Worm (Caenorhabditis elegans) whole organism, L1 larva: ENCODE results near the gene T09A5.14.

ENCODE experiments used
- egl-27 ChIP-seq, 2 experiments: fragments of 150-350 bp in 1 of 2; sonication (generic microtip); optimal IDR thresholded peaks; 3 replicates each; lab custom pipeline; 2017 to 2018; ENCODE audit warnings: missing biosample characterization in 2 of 2, missing genetic modification characterization in 2 of 2, missing genetic modification reagents in 2 of 2
- jun-1 ChIP-seq: fragments of 150-350 bp; optimal IDR thresholded peaks from 2 replicates; lab custom pipeline; 2014; ENCODE audit warnings: missing biosample characterization, missing genetic modification reagents, missing genetic modification characterization
- mep-1 ChIP-seq: fragments of 150-350 bp; optimal IDR thresholded peaks from 2 replicates; lab custom pipeline; 2014; ENCODE audit warnings: missing biosample characterization, missing genetic modification characterization
- nhr-12 ChIP-seq: sonication (generic microtip); optimal IDR thresholded peaks from 2 replicates; lab custom pipeline; 2017; ENCODE audit warnings: missing biosample characterization, missing genetic modification characterization
- nhr-77 ChIP-seq: fragments of 150-350 bp; optimal IDR thresholded peaks from 2 replicates; lab custom pipeline; 2014; ENCODE audit warnings: missing biosample characterization, missing genetic modification characterization
- snpc-4 ChIP-seq: fragments of 150-350 bp; optimal IDR thresholded peaks from 2 replicates; lab custom pipeline; 2014; ENCODE audit warnings: missing biosample characterization, missing genetic modification characterization
- ztf-11 ChIP-seq, 2 experiments: sonication (generic microtip); optimal IDR thresholded peaks; 2 replicates each; lab custom pipeline; 2016 to 2017; ENCODE audit warnings: missing genetic modification characterization in 2 of 2, missing biosample characterization in 1 of 2, missing compliant biosample characterization in 1 of 2

DNA sequence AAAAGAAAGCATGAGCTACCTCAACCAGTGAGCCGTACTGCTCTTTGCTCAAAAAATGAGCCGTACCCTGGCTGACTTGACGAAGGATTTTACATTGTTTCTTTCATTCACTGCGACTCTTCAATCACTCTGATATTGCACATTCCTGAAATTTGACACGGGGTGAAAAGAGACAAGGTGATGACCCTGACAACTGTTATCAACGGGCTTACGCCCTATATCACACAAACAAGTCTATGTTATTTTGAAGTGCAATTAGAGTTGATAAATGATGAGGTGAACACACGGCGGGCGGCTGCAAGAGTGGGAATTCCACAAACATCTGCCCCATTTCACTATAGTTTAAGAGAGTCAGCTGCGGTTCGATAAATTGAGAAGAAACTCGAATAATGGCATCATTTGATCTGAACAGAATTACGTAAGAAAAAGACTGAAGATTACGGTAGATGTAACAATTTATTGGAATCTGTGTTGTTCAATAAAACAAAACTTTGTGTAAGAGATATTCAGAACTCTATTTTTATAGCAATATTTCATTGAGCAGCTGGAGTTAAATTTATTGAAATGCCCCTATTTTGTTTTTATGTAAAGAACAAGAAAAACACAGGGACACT lies 4.6 kb downstream of the T09A5.14 start:
- no peak for TF ChIP-seq jun-1
- no peak for TF ChIP-seq nhr-12
- no peak for TF ChIP-seq mep-1 (tag; lab: Kevin White, UChicago)
- no peak for TF ChIP-seq snpc-4 (tag; lab: Kevin White, UChicago)
- no peak for TF ChIP-seq ztf-11 (tag; optimal IDR thresholded peaks at IDR 0.05; lab: Kevin White, UChicago)
- no peak for TF ChIP-seq egl-27 (tag; optimal IDR thresholded peaks at IDR 0.05; lab: Kevin White, UChicago)
- no peak for TF ChIP-seq nhr-77 (tag; lab: Kevin White, UChicago)
